Fruit fly (Drosophila melanogaster): ENCODE results near the gene Cpr64Ac.

dm6 chr3L:4252862-4253610 is 40.3 kb upstream of the Cpr64Ac start:
- TF ChIP-seq CG8478 (optimal IDR thresholded peaks at IDR 0.05) (no peak), CTCF (optimal IDR thresholded peaks at IDR 0.05) (no peak)
